Fruit fly (Drosophila melanogaster): Measurements from ENCODE around the gene CG7420.

DNA sequence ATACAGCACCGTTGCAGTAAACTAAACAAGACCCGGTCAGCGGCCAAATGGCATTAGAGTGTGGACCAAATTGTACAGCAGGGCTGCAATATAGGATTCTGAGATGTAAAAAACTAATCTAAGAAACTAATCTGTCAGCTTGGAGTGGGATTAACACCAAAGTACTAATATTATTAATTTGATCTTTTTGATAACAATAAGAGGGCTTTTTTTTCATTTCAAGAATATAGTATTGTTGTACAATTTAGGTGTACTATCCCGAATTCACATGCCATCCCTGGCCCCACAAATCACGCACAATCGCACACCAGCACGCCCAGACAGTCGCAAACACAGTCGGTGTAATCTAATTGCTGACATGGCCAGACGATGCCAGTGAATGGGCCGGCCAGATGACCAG lies 35.4 kb upstream of the CG7420 start:
- TF ChIP-seq EcR (GFP tag; optimal IDR thresholded peaks at IDR 0.05): no peak
- TF ChIP-seq Dll (optimal IDR thresholded peaks at IDR 0.05): no peak
- no peak for TF ChIP-seq psq (optimal IDR thresholded peaks at IDR 0.05)
- TF ChIP-seq usp (GFP tag; optimal IDR thresholded peaks at IDR 0.05): no peak
